Worm (Caenorhabditis elegans): ENCODE results near the gene ZK380.6.
"Not testable (repeated sequence)": the region's sequence is repeated elsewhere in the genome, so short reads cannot be mapped to it uniquely, and the experiment has no call there.

Gene ZK380.6

DNA sequence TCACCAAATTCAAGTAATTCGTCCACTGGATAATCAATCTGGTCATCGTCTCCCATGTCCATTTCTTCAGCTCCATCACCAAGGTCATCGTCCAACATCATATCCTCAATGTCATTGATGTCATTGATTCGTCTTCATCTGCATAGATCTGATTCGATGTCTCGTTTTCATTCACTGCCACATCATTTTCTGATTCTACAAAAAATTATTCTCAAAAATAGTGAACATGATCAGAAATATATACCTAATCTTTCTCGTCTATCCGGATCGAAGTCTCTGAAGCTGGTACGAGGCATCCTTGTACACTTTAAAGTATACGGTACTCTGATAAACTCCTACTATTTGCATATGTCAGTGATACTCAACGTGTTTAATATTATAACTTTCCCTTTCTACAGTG is 42.6 kb downstream of the ZK380.6 start, which contains the start of gene C36C9.4:
C36C9.4 (minus strand) TSS at position 101 of the 400 bp plus-strand sequence.
- TF ChIP-seq ets-4 (GFP tag; optimal IDR thresholded peaks at IDR 0.05); attf-5 (GFP tag; optimal IDR thresholded peaks at IDR 0.05); attf-3 (GFP tag; conservative IDR thresholded peaks at IDR 0.05): not testable (repeated sequence)

DNA sequence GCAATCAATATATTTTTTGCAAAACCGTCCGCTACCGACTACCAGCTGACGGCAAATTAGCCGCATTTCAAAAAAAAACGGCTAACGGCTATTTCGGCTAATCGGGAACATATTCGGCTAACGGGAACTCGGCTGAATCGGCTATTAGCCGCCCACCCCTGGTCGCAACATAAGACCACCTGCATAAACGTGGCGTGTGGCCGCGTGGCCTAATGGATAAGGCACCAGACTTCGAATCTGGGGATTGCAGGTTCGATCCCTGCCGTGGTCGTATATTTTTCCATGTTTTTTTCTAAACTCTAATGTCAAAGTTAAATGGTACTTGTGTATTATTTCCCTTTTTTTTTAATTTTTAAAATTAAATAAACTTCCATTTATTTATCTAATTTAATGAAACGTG is 44.2 kb downstream of the ZK380.6 start:
- TF ChIP-seq rec-8 (tag; optimal IDR thresholded peaks at IDR 0.05) (no peak), D2030.7 (GFP tag; IDR thresholded peaks at IDR 0.05) (peak; percentile 36; the same call in 1 of the 2 replicates), ceh-91 (GFP tag; IDR thresholded peaks at IDR 0.05) (0 out of 2 replicates have a peak, but pooled peaks have one; percentile 28), rcor-1 (GFP tag; IDR thresholded peaks at IDR 0.05) (no peak), ceh-40 (GFP tag; IDR thresholded peaks at IDR 0.05) (no peak), him-1 (tag; optimal IDR thresholded peaks at IDR 0.05) (peak; percentile 64), B0261.1 (tag; optimal IDR thresholded peaks at IDR 0.05) (peak; percentile 51), zfh-2 (GFP tag; conservative IDR thresholded peaks at IDR 0.05) (peak; percentile 33; the same call in 1 of the 2 replicates), attf-3 (GFP tag; conservative IDR thresholded peaks at IDR 0.05) (no peak), lin-35 (GFP tag; optimal IDR thresholded peaks at IDR 0.05) (no peak), chd-7 (tag; optimal IDR thresholded peaks at IDR 0.05) (no peak), F37B4.10 (GFP tag; IDR thresholded peaks at IDR 0.05) (no peak), tbp1 (GFP tag; optimal IDR thresholded peaks at IDR 0.05) (peak; percentile 80), rpc-1 (optimal IDR thresholded peaks at IDR 0.05) (peak; percentile 19), rpc-1 (tag; optimal IDR thresholded peaks at IDR 0.05) (peak; percentile 73), pbrm-1 (GFP tag; IDR thresholded peaks at IDR 0.05) (no peak), fkh-3 (tag; optimal IDR thresholded peaks at IDR 0.05) (no peak), tlf-1 (GFP tag; optimal IDR thresholded peaks at IDR 0.05) (no peak)

DNA sequence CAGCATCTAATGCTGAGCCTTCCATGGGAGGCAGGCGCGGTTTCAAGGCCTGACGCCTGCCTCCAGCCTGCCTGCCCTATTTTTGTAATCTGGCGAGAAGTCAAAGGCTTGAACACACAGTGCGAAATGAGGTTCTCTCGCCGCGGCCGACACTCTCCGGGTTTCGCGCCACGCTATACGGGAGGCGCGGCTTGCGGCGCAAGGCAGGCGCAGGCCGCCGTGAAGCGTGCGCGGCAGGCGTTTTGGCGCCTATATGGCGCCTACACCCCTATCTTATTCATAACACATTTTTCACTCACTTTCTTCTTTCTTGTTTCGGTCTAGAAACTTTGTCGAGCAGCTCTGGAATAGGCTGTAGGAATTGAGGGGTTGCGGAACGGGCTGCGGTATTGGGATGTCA is 48.8 kb downstream of the ZK380.6 start:
- TF ChIP-seq K11D2.4 (GFP tag; IDR thresholded peaks at IDR 0.05) (no peak), F49E8.2 (tag; optimal IDR thresholded peaks at IDR 0.05; ENCODE audit: insufficient read depth) (no peak), Y53G8AR.9 (GFP tag; conservative IDR thresholded peaks at IDR 0.05) (no peak), C06A6.2 (GFP tag; conservative IDR thresholded peaks at IDR 0.05) (no peak), egrh-3 (GFP tag; IDR thresholded peaks at IDR 0.05) (peak; percentile 70; the same call in 1 of the 2 replicates), ets-4 (GFP tag; optimal IDR thresholded peaks at IDR 0.05) (no peak), let-607 (tag; optimal IDR thresholded peaks at IDR 0.05) (no peak), ceh-27 (GFP tag; optimal IDR thresholded peaks at IDR 0.05) (no peak), cebp-2 (GFP tag; IDR thresholded peaks at IDR 0.05) (0 out of 2 replicates have a peak, but pooled peaks have one; percentile 48), zfh-2 (GFP tag; conservative IDR thresholded peaks at IDR 0.05) (peak; percentile 94), fkh-3 (tag; optimal IDR thresholded peaks at IDR 0.05) (no peak), K12H6.12 (tag; optimal IDR thresholded peaks at IDR 0.05) (no peak)

DNA sequence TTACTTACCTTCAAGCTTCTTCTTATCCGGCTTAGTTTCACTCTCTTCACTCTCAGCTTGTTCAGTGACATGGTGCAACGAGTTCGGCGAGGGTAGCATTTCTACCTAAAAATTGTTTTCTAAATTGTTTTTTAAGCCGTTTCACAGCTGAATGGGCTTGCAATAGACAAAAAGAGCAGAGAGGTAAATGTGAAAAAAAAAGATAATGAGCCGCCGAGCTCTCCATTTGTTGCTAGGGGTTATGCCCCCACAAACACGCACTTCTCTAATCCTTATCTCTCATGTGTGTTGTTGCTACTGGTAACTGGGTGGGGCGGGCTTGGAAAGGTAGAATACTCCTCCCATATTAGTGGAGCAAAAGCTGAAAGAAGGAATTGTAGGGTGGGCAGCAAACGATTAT is 49.6 kb downstream of the ZK380.6 start, which contains the start of gene C36C9.5:
C36C9.5 (minus strand) TSS at position 101 of the 400 bp plus-strand sequence.
- TF ChIP-seq lin-54 (GFP tag; optimal IDR thresholded peaks at IDR 0.05): no peak
- no peak for TF ChIP-seq F22D6.2 (tag; optimal IDR thresholded peaks at IDR 0.05)
- no peak for TF ChIP-seq ceh-27 (GFP tag; optimal IDR thresholded peaks at IDR 0.05)
- TF ChIP-seq F33H1.4 (GFP tag; IDR thresholded peaks at IDR 0.05): no peak
- TF ChIP-seq F55B11.4 (tag; optimal IDR thresholded peaks at IDR 0.05; ENCODE audit: borderline replicate concordance, insufficient read depth): no peak
- no peak for TF ChIP-seq hmg-20 (GFP tag; IDR thresholded peaks at IDR 0.05)
- TF ChIP-seq die-1 (tag; optimal IDR thresholded peaks at IDR 0.05): no peak
- TF ChIP-seq lin-35 (GFP tag; optimal IDR thresholded peaks at IDR 0.05): no peak
- TF ChIP-seq nfyb-1 (GFP tag; IDR thresholded peaks at IDR 0.05): no peak
- no peak for TF ChIP-seq efl-1 (GFP tag; optimal IDR thresholded peaks at IDR 0.05)
- no peak for TF ChIP-seq madf-8 (GFP tag; conservative IDR thresholded peaks at IDR 0.05)
- no peak for TF ChIP-seq Y67H2A.10 (GFP tag; conservative IDR thresholded peaks at IDR 0.05)
- no peak for TF ChIP-seq ceh-91 (GFP tag; IDR thresholded peaks at IDR 0.05)
- no peak for TF ChIP-seq nfya-2 (GFP tag; IDR thresholded peaks at IDR 0.05)
